Worm (Caenorhabditis elegans) whole organism, mixed stage, embryonic: ENCODE measurements around the gene abu-9.

Experiments
- M03D4.4 ChIP-seq: sonication (generic microtip); optimal IDR thresholded peaks from 2 replicates; lab custom pipeline; 2017; ENCODE audit warnings: mild to moderate bottlenecking, missing genetic modification characterization, missing compliant biosample characterization
- bed-3 ChIP-seq: fragments of 200-800 bp; sonication (Bioruptor generic); optimal IDR thresholded peaks from 3 replicates; lab custom pipeline; 2018; ENCODE audit warnings: mild to moderate bottlenecking, missing genetic modification characterization, moderate library complexity, missing compliant biosample characterization
- blmp-1 ChIP-seq: fragments of 150-350 bp; optimal IDR thresholded peaks from 2 replicates; lab custom pipeline; 2014; ENCODE audit warnings: missing biosample characterization, missing genetic modification characterization
- ceh-39 ChIP-seq: fragments of 150-350 bp; optimal IDR thresholded peaks from 2 replicates; lab custom pipeline; 2014; ENCODE audit warnings: missing biosample characterization, missing genetic modification characterization
- ceh-43 ChIP-seq: fragments of 200-800 bp; sonication (Bioruptor generic); optimal IDR thresholded peaks from 2 replicates; lab custom pipeline; 2018; ENCODE audit warnings: mild to moderate bottlenecking, missing genetic modification characterization, moderate library complexity, missing compliant biosample characterization
- ceh-83 ChIP-seq: fragments of 200-800 bp; sonication (Bioruptor generic); optimal IDR thresholded peaks from 2 replicates; lab custom pipeline; 2018; ENCODE audit warnings: mild to moderate bottlenecking, missing genetic modification characterization, missing compliant biosample characterization
- ces-1 ChIP-seq: fragments of 150-350 bp; optimal IDR thresholded peaks from 2 replicates; lab custom pipeline; 2014; ENCODE audit warnings: missing biosample characterization, missing genetic modification reagents, missing genetic modification characterization
- cnd-1 ChIP-seq: fragments of 200-800 bp; sonication (Bioruptor generic); optimal IDR thresholded peaks from 2 replicates; lab custom pipeline; 2018; ENCODE audit warnings: mild to moderate bottlenecking, missing genetic modification characterization, missing compliant biosample characterization
- drap-1 ChIP-seq: fragments of 200-800 bp; sonication (Bioruptor generic); optimal IDR thresholded peaks from 3 replicates; lab custom pipeline; 2018; ENCODE audit warnings: mild to moderate bottlenecking, missing genetic modification characterization, missing compliant biosample characterization
- elt-1 ChIP-seq: sonication (generic microtip); optimal IDR thresholded peaks from 2 replicates; lab custom pipeline; 2017; ENCODE audit warnings: missing genetic modification characterization, mild to moderate bottlenecking, missing compliant biosample characterization, antibody characterized with exemption, moderate library complexity, borderline replicate concordance; ENCODE audit not compliant: insufficient read depth
- elt-3 ChIP-seq: fragments of 150-350 bp; optimal IDR thresholded peaks from 2 replicates; lab custom pipeline; 2014; ENCODE audit warnings: missing biosample characterization, missing genetic modification characterization
- flh-1 ChIP-seq: fragments of 200-800 bp; sonication (Bioruptor generic); optimal IDR thresholded peaks from 2 replicates; lab custom pipeline; 2018; ENCODE audit warnings: mild to moderate bottlenecking, missing genetic modification characterization, moderate library complexity, missing compliant biosample characterization
- ham-2 ChIP-seq: fragments of 200-800 bp; sonication (Bioruptor generic); optimal IDR thresholded peaks from 2 replicates; lab custom pipeline; 2018; ENCODE audit warnings: mild to moderate bottlenecking, missing genetic modification characterization, missing compliant biosample characterization
- hlh-1 ChIP-seq: fragments of 150-350 bp; optimal IDR thresholded peaks from 2 replicates; lab custom pipeline; 2014; ENCODE audit warnings: missing biosample characterization, missing genetic modification reagents, missing genetic modification characterization
- lin-13 ChIP-seq: fragments of 150-350 bp; optimal IDR thresholded peaks from 2 replicates; lab custom pipeline; 2014; ENCODE audit warnings: missing biosample characterization, missing genetic modification characterization
- lin-32 ChIP-seq: fragments of 200-800 bp; sonication (Bioruptor generic); optimal IDR thresholded peaks from 2 replicates; lab custom pipeline; 2018; ENCODE audit warnings: mild to moderate bottlenecking, missing genetic modification characterization, missing compliant biosample characterization
- lsy-2 ChIP-seq: fragments of 150-350 bp; optimal IDR thresholded peaks from 2 replicates; lab custom pipeline; 2014; ENCODE audit warnings: missing biosample characterization, missing genetic modification characterization
- mab-5 ChIP-seq: fragments of 150-350 bp; optimal IDR thresholded peaks from 2 replicates; lab custom pipeline; 2014; ENCODE audit warnings: missing biosample characterization, missing genetic modification characterization
- mep-1 ChIP-seq: fragments of 150-350 bp; optimal IDR thresholded peaks from 2 replicates; lab custom pipeline; 2017; ENCODE audit warnings: missing biosample characterization, missing genetic modification reagents, missing genetic modification characterization, inconsistent platforms
- mls-2 ChIP-seq: sonication (generic microtip); optimal IDR thresholded peaks from 2 replicates; lab custom pipeline; 2016; ENCODE audit warnings: mild to moderate bottlenecking, missing genetic modification characterization, moderate library complexity, missing compliant biosample characterization
- nhr-12 ChIP-seq: fragments of 150-350 bp; optimal IDR thresholded peaks from 2 replicates; lab custom pipeline; 2014; ENCODE audit warnings: missing biosample characterization, missing genetic modification characterization
- nhr-2 ChIP-seq: fragments of 150-350 bp; optimal IDR thresholded peaks from 2 replicates; lab custom pipeline; 2014; ENCODE audit warnings: missing biosample characterization, missing genetic modification characterization
- nhr-237 ChIP-seq: fragments of 150-350 bp; optimal IDR thresholded peaks from 2 replicates; lab custom pipeline; 2014; ENCODE audit warnings: missing biosample characterization, missing genetic modification characterization
- nhr-28 ChIP-seq: fragments of 150-350 bp; optimal IDR thresholded peaks from 2 replicates; lab custom pipeline; 2014; ENCODE audit warnings: missing biosample characterization, missing genetic modification characterization
- nhr-76 ChIP-seq: sonication (generic microtip); optimal IDR thresholded peaks from 2 replicates; lab custom pipeline; 2017; ENCODE audit warnings: missing biosample characterization, missing genetic modification characterization
- pha-4 ChIP-seq: fragments of 150-350 bp; optimal IDR thresholded peaks from 2 replicates; lab custom pipeline; 2018; ENCODE audit warnings: missing biosample characterization, missing genetic modification reagents, missing genetic modification characterization
- sem-2 ChIP-seq: fragments of 200-800 bp; sonication (Bioruptor generic); optimal IDR thresholded peaks from 2 replicates; lab custom pipeline; 2018; ENCODE audit warnings: mild to moderate bottlenecking, missing genetic modification characterization, missing compliant biosample characterization
- snpc-4 ChIP-seq: fragments of 150-350 bp; optimal IDR thresholded peaks from 2 replicates; lab custom pipeline; 2014; ENCODE audit warnings: missing biosample characterization, missing genetic modification characterization
- sptf-1 ChIP-seq: sonication (generic microtip); optimal IDR thresholded peaks from 2 replicates; lab custom pipeline; 2017; ENCODE audit warnings: mild to moderate bottlenecking, missing genetic modification characterization, moderate library complexity, missing compliant biosample characterization
- tbx-8 ChIP-seq: fragments of 200-800 bp; sonication (Bioruptor generic); optimal IDR thresholded peaks from 2 replicates; lab custom pipeline; 2018; ENCODE audit warnings: mild to moderate bottlenecking, missing genetic modification characterization, moderate library complexity, missing compliant biosample characterization
- unc-120 ChIP-seq: sonication (generic microtip); optimal IDR thresholded peaks from 2 replicates; lab custom pipeline; 2017; ENCODE audit warnings: missing genetic modification characterization, missing compliant biosample characterization; ENCODE audit not compliant: poor library complexity, severe bottlenecking
- unc-39 ChIP-seq: fragments of 150-350 bp; optimal IDR thresholded peaks from 2 replicates; lab custom pipeline; 2014; ENCODE audit warnings: missing biosample characterization, missing genetic modification characterization
- unc-62 ChIP-seq: fragments of 150-350 bp; optimal IDR thresholded peaks from 2 replicates; lab custom pipeline; 2014; ENCODE audit warnings: missing biosample characterization, missing genetic modification reagents, missing genetic modification characterization
- zip-8 ChIP-seq: fragments of 150-350 bp; optimal IDR thresholded peaks from 2 replicates; lab custom pipeline; 2014; ENCODE audit warnings: missing biosample characterization, missing genetic modification characterization
- ztf-11 ChIP-seq: fragments of 150-350 bp; optimal IDR thresholded peaks from 2 replicates; lab custom pipeline; 2014; ENCODE audit warnings: missing biosample characterization, missing genetic modification characterization

abu-9 gene

DNA sequence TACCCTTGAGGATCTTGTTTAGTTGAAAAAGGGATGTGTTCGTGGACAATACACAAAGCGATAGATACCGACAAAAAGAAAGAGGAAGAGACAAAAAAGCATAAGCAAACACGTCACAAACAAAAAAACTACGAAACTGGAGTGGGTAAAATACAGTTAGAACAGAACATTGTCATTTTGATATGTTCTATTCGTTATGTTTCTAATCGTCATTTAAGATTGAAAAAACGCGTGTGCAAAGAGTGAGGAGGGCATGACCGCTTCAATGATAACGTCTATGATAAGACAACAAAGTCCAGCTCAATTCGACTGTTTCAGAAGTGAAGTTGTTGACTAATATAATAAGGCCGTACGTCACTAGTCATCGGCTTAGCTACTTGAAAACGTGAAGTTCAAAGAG lies 33.4 kb downstream of the abu-9 start:
- TF ChIP-seq sem-2 (GFP tag; lab: Kevin White, UChicago) (no peak), M03D4.4 (tag; lab: Kevin White, UChicago) (no peak), lin-13 (no peak), mep-1 (tag; lab: Kevin White, UChicago) (no peak), hlh-1 (tag; lab: Kevin White, UChicago) (no peak)
- TF ChIP-seq, all 35 proteins: peak for 0

DNA sequence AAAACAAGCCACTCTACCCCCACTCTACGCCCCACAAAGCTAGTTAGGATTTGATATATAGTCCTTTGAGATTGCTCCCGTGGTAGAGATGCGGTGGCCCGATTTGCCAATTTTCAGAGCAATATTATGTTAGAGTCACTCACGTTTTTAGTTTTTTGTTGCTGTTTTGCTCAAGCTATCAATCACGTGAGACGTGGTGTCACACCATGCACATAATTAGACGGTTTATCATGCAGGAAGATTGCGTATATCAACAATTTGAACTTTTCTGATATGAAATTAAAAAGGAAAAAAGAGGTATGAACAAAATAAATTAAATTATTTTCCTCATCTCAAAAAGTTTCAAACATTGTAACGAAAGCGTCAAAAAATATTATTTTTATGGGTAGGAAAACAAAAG lies 34.4 kb downstream of the abu-9 start:
- TF ChIP-seq unc-39 (tag; lab: Kevin White, UChicago) (no peak), elt-3 (no peak), drap-1 (GFP tag; lab: Kevin White, UChicago) (no peak), elt-1 (tag; lab: Kevin White, UChicago) (no peak), M03D4.4 (tag; lab: Kevin White, UChicago) (no peak), zip-8 (tag; lab: Kevin White, UChicago) (no peak), ces-1 (GFP tag; lab: Kevin White, UChicago) (no peak), mls-2 (tag; lab: Kevin White, UChicago) (no peak), blmp-1 (no peak)

- TF ChIP-seq M03D4.4 (tag; lab: Kevin White, UChicago) (no peak), pha-4 (tag; lab: Kevin White, UChicago) (no peak), hlh-1 (tag; lab: Kevin White, UChicago) (no peak), nhr-28 (tag; lab: Kevin White, UChicago) (no peak), zip-8 (tag; lab: Kevin White, UChicago) (no peak), unc-62 (GFP tag; lab: Kevin White, UChicago) (no peak), ham-2 (GFP tag; lab: Kevin White, UChicago) (no peak), ceh-39 (tag; lab: Kevin White, UChicago) (no peak), elt-3 (no peak), nhr-237 (no peak), nhr-12 (tag; lab: Kevin White, UChicago) (no peak), sptf-1 (tag; lab: Kevin White, UChicago) (no peak)
Observed at ce11 chrX:8362379-8362778, 40.5 kb downstream of the abu-9 start.

ce11 chrX:8367553-8367952 lies 45.6 kb downstream of the abu-9 start, which contains the start of gene F40B5.2:
Gene F40B5.2 (plus strand): TSS chrX:8367853.
- TF ChIP-seq unc-120 (tag; lab: Kevin White, UChicago) (no peak), snpc-4 (tag; lab: Kevin White, UChicago) (no peak), lin-13 (no peak), lin-32 (GFP tag; lab: Kevin White, UChicago) (no peak), blmp-1 (no peak), flh-1 (GFP tag; lab: Kevin White, UChicago) (no peak), elt-3 (no peak), unc-39 (tag; lab: Kevin White, UChicago) (no peak), lsy-2 (tag; lab: Kevin White, UChicago) (no peak), tbx-8 (GFP tag; lab: Kevin White, UChicago) (no peak), nhr-237 (no peak), bed-3 (no peak)

DNA sequence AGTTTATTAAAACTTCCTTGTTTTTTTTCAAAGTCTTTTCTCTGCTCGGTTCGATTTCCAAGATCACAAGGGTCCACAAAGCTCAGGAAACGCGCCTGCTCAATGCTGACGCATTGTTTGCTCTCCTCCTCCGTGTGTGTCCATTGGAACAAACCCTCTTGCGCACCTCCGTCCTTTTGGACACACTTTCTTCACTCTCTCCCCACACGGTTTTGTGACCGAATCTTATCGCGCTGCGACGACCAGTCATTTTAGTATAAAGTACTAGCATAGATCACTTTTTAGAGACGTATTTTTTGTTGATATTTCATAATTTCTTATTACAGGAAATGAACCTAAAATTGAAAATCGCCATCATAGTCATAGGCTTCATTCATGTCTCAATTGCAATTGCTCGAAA lies 46.3 kb downstream of the abu-9 start:
- TF ChIP-seq blmp-1 (no peak), M03D4.4 (tag; lab: Kevin White, UChicago) (peak; percentile 37), nhr-76 (tag; lab: Kevin White, UChicago) (no peak), elt-1 (tag; lab: Kevin White, UChicago) (no peak), mls-2 (tag; lab: Kevin White, UChicago) (no peak), ceh-43 (GFP tag; lab: Kevin White, UChicago) (no peak), cnd-1 (tag; lab: Kevin White, UChicago) (peak; percentile 51), ces-1 (GFP tag; lab: Kevin White, UChicago) (peak; percentile 8), unc-39 (tag; lab: Kevin White, UChicago) (no peak), unc-120 (tag; lab: Kevin White, UChicago) (no peak), lsy-2 (tag; lab: Kevin White, UChicago) (peak; percentile 56), nhr-28 (tag; lab: Kevin White, UChicago) (no peak), mep-1 (tag; lab: Kevin White, UChicago) (peak; percentile 89), snpc-4 (tag; lab: Kevin White, UChicago) (no peak), unc-62 (GFP tag; lab: Kevin White, UChicago) (no peak), nhr-12 (tag; lab: Kevin White, UChicago) (no peak), bed-3 (no peak), ham-2 (GFP tag; lab: Kevin White, UChicago) (no peak), mab-5 (tag; lab: Kevin White, UChicago) (no peak), sem-2 (GFP tag; lab: Kevin White, UChicago) (no peak), elt-3 (no peak), nhr-2 (tag; lab: Kevin White, UChicago) (no peak), ceh-39 (tag; lab: Kevin White, UChicago) (no peak), flh-1 (GFP tag; lab: Kevin White, UChicago) (no peak), sptf-1 (tag; lab: Kevin White, UChicago) (peak; percentile 62), pha-4 (tag; lab: Kevin White, UChicago) (peak; percentile 69), ceh-83 (GFP tag; lab: Kevin White, UChicago) (no peak), tbx-8 (GFP tag; lab: Kevin White, UChicago) (no peak), ztf-11 (tag; lab: Kevin White, UChicago) (peak; percentile 44), nhr-237 (no peak), zip-8 (tag; lab: Kevin White, UChicago) (no peak), drap-1 (GFP tag; lab: Kevin White, UChicago) (peak; percentile 22), lin-13 (peak; percentile 82), hlh-1 (tag; lab: Kevin White, UChicago) (peak; percentile 11), lin-32 (GFP tag; lab: Kevin White, UChicago) (no peak)
